Worm (Caenorhabditis elegans) whole organism, L1 larva: Measurements from ENCODE around the gene nlp-5.

Experiments used
- fkh-10 ChIP-seq: sonication (generic microtip); optimal IDR thresholded peaks from 2 replicates; lab custom pipeline; 2017; ENCODE audit warnings: missing biosample characterization, missing genetic modification reagents, missing genetic modification characterization
- hlh-17 ChIP-seq: fragments of 200-800 bp; sonication (Bioruptor generic); optimal IDR thresholded peaks from 2 replicates; lab custom pipeline; 2018; ENCODE audit warnings: missing genetic modification characterization, mild to moderate bottlenecking, missing compliant biosample characterization, moderate library complexity, borderline replicate concordance
- lin-35 ChIP-seq, 2 experiments: fragments of 150-350 bp; optimal IDR thresholded peaks; 2 replicates each; lab custom pipeline; 2014; ENCODE audit warnings: missing biosample characterization in 2 of 2, missing genetic modification characterization in 2 of 2, missing genetic modification reagents in 2 of 2
- mdl-1 ChIP-seq, 2 experiments: fragments of 150-350 bp; optimal IDR thresholded peaks; 2 replicates each; lab custom pipeline; 2014 to 2017; ENCODE audit warnings: missing biosample characterization in 2 of 2, missing genetic modification characterization in 2 of 2, inconsistent platforms in 1 of 2
- nhr-19 ChIP-seq: fragments of 200-800 bp; sonication (Bioruptor generic); conservative IDR thresholded peaks from 2 replicates; pipeline ENCODE4 v1.3.6; 2022; ENCODE audit warnings: missing genetic modification characterization, missing compliant biosample characterization
- nhr-76 ChIP-seq: sonication (generic microtip); optimal IDR thresholded peaks from 2 replicates; lab custom pipeline; 2017; ENCODE audit warnings: missing biosample characterization, missing genetic modification characterization
- snpc-4 ChIP-seq: fragments of 150-350 bp; optimal IDR thresholded peaks from 2 replicates; lab custom pipeline; 2014; ENCODE audit warnings: missing biosample characterization, missing genetic modification characterization
- tlp-1 ChIP-seq: fragments of 150-350 bp; optimal IDR thresholded peaks from 2 replicates; lab custom pipeline; 2014; ENCODE audit warnings: missing biosample characterization, missing genetic modification characterization

- TF ChIP-seq mdl-1 (tag; optimal IDR thresholded peaks at IDR 0.05; lab: Kevin White, UChicago) (peak in 1 of 2 experiments; percentile 29), nhr-19 (GFP tag; lab: Robert Waterston, UW) (no peak), fkh-10 (GFP tag; lab: Kevin White, UChicago) (no peak), lin-35 (GFP tag; optimal IDR thresholded peaks at IDR 0.05; lab: Kevin White, UChicago) (peak in 1 of 2 experiments; percentile 16), nhr-76 (tag; lab: Kevin White, UChicago) (no peak), snpc-4 (no peak), tlp-1 (tag; lab: Kevin White, UChicago) (no peak), hlh-17 (no peak)
Observed at ce11 chrII:8226475-8226874, 11.8 kb upstream of the nlp-5 start.
